Worm (Caenorhabditis elegans): ENCODE results near the gene unc-58.
A peak's percentile ranks its signal among the peaks of the same experiment; 100 is the strongest.

DNA sequence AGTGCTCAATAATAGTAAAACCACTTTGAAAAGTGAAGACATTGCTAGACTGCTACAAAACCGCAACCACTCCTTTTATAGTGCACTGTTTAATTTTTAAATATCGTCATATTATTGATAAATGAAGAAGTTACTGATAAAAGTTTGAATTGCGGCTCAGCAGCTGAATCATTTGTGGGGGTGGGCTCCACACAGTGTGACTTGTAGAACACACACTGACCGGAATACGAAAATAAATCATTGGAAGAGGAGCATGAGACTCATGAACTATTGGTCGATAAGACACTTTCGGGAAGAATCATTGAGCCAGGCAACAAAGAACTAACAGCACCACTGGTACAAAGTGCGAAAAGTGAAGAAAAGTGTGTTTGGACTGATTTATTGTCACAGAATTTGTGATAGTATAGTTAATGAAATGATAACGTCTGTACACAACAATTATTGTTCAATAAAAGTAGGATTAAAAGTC, 9.0 kb upstream of the unc-58 start, which contains the start of gene oac-14:
- TF ChIP-seq pha-4 (tag; optimal IDR thresholded peaks at IDR 0.05) (peak; percentile 50), ztf-4 (tag; optimal IDR thresholded peaks at IDR 0.05) (no peak), nhr-237 (tag; optimal IDR thresholded peaks at IDR 0.05) (no peak), unc-62 (GFP tag; optimal IDR thresholded peaks at IDR 0.05) (no peak), nhr-11 (tag; optimal IDR thresholded peaks at IDR 0.05) (no peak), ZK546.5 (tag; optimal IDR thresholded peaks at IDR 0.05) (no peak), zag-1 (tag; optimal IDR thresholded peaks at IDR 0.05) (no peak), elt-3 (tag; optimal IDR thresholded peaks at IDR 0.05) (no peak), fkh-10 (GFP tag; optimal IDR thresholded peaks at IDR 0.05) (no peak), pqm-1 (tag; optimal IDR thresholded peaks at IDR 0.05) (peak; percentile 98), egl-27 (tag; optimal IDR thresholded peaks at IDR 0.05) (no peak), nhr-77 (tag; optimal IDR thresholded peaks at IDR 0.05) (no peak)
